Fruit fly (Drosophila melanogaster): ENCODE data around the gene Snx6.
A peak's percentile ranks its signal among the peaks of the same experiment; 100 is the strongest.

The Snx6 gene

DNA sequence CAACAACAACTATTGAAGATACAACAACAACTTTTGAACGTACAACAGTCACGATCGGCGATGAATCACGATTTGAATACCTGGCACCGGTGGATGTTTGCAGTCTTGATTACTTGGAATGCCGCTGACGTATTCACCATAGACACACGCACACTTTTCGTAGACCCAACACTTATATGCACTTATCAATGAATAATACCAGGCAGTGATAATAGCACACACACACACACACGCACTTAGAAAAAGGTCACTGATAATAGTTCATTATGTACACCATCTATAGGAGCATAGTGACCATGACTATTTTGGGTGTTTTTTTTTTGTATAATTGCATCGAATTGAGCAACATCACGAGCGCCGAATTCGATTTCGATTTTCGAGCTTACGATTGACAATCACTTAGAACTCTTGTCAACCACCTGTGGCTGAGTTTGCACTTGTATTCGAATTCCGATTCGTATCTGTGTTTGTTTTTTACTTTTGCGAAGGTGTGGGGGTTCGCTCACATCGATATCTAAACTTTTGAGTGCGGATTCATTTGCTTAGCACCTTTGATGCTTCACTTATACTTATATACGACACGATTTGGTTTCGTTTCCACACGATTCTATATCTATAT is 18.6 kb upstream of the Snx6 start:
- TF ChIP-seq h (GFP tag; optimal IDR thresholded peaks at IDR 0.05) (peak; percentile 24), dl (GFP tag; optimal IDR thresholded peaks at IDR 0.05; ENCODE audit: insufficient read depth in 1 of 2, partially characterized antibody in 2 of 2) (no peak), OdsH (GFP tag; optimal IDR thresholded peaks at IDR 0.05) (peak; percentile 27)

DNA sequence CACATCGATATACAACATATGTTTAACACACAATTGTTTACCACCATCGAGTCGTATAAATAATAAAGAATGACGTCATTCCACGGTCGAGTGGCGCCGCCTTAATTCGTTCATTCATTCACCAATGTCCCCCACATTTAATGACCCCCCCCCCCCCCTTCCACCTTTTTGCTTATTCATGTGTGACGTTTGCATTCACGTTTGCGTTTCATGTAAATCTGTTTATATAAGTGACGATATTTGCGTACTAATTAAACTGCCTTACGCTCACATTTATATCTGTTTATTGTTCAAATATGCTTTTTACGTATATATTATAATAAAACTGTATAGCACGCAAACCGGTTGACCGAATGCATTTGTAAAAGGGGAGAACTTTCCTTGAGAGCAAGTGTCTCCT is 13.0 kb upstream of the Snx6 start:
- peak; percentile 15 for TF ChIP-seq OdsH (GFP tag; optimal IDR thresholded peaks at IDR 0.05)
- peak; percentile 20 for TF ChIP-seq Hr83 (GFP tag; optimal IDR thresholded peaks at IDR 0.05; ENCODE audit: poor library complexity, severe bottlenecking)
- TF ChIP-seq Abd-B (GFP tag; optimal IDR thresholded peaks at IDR 0.05) = no peak
- TF ChIP-seq Sp1 (GFP tag; optimal IDR thresholded peaks at IDR 0.05) = peak; percentile 28
- no peak for TF ChIP-seq dsf (GFP tag; optimal IDR thresholded peaks at IDR 0.05; ENCODE audit: borderline replicate concordance)
- TF ChIP-seq ey (GFP tag; optimal IDR thresholded peaks at IDR 0.05) = no peak
- TF ChIP-seq jim (GFP tag; optimal IDR thresholded peaks at IDR 0.05) = no peak
- TF ChIP-seq CG9705 (GFP tag; optimal IDR thresholded peaks at IDR 0.05) = peak; percentile 16
- peak; percentile 27 for TF ChIP-seq Hnf4 (GFP tag; optimal IDR thresholded peaks at IDR 0.05)
- TF ChIP-seq Rel (GFP tag; optimal IDR thresholded peaks at IDR 0.05) = no peak
- peak; percentile 15 for TF ChIP-seq Rel (tag; optimal IDR thresholded peaks at IDR 0.05)
- TF ChIP-seq br (GFP tag; optimal IDR thresholded peaks at IDR 0.05) = peak; percentile 42
- TF ChIP-seq h (GFP tag; optimal IDR thresholded peaks at IDR 0.05) = peak; percentile 21
- TF ChIP-seq rgr (GFP tag; optimal IDR thresholded peaks at IDR 0.05) = peak; percentile 50

DNA sequence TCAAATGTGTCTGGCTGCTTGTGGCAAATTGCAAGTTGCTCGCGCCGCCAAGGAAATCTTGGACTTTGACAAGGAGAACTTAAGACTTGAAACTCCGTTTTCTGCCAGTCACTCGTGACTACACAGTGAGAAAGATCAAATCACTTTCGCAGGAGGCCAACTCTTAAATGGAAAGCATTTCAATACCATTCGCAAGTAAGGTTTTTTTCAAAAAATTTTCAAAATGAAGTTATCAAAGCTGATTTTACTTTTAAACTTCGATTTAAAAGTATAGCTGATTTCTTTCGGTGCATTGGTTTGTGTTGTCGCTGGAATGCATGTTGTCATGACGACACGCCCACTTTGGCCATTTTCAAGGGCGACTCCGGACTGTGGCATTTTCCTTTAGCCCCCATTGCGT is 11.8 kb upstream of the Snx6 start:
- TF ChIP-seq OdsH (GFP tag; optimal IDR thresholded peaks at IDR 0.05) = no peak
- no peak for TF ChIP-seq N (GFP tag; optimal IDR thresholded peaks at IDR 0.05)
- TF ChIP-seq foxo (GFP tag; optimal IDR thresholded peaks at IDR 0.05) = peak in 1 of 2 experiments; percentile 34
- TF ChIP-seq fru (GFP tag; optimal IDR thresholded peaks at IDR 0.05) = peak; percentile 43
- no peak for TF ChIP-seq sv (GFP tag; optimal IDR thresholded peaks at IDR 0.05)
- TF ChIP-seq tai (GFP tag; optimal IDR thresholded peaks at IDR 0.05) = no peak
- no peak for TF ChIP-seq CG9705 (GFP tag; optimal IDR thresholded peaks at IDR 0.05)
- TF ChIP-seq rgr (GFP tag; optimal IDR thresholded peaks at IDR 0.05) = peak; percentile 42
- TF ChIP-seq Vsx2 (GFP tag; optimal IDR thresholded peaks at IDR 0.05; ENCODE audit: partially characterized antibody) = no peak
- TF ChIP-seq brk (GFP tag; optimal IDR thresholded peaks at IDR 0.05) = no peak
- TF ChIP-seq Rel (GFP tag; optimal IDR thresholded peaks at IDR 0.05) = no peak
- TF ChIP-seq Rel (tag; optimal IDR thresholded peaks at IDR 0.05) = no peak
- no peak for TF ChIP-seq Myc (optimal IDR thresholded peaks at IDR 0.05)
- peak; percentile 14 for TF ChIP-seq HLH106 (tag; optimal IDR thresholded peaks at IDR 0.05)
- TF ChIP-seq Sp1 (GFP tag; optimal IDR thresholded peaks at IDR 0.05) = no peak
- TF ChIP-seq Jra (GFP tag; optimal IDR thresholded peaks at IDR 0.05) = no peak
- TF ChIP-seq usp (GFP tag; optimal IDR thresholded peaks at IDR 0.05) = no peak
- no peak for TF ChIP-seq Hr83 (GFP tag; optimal IDR thresholded peaks at IDR 0.05; ENCODE audit: poor library complexity, severe bottlenecking)
- no peak for TF ChIP-seq sage (GFP tag; optimal IDR thresholded peaks at IDR 0.05)
- no peak for TF ChIP-seq dsf (GFP tag; optimal IDR thresholded peaks at IDR 0.05; ENCODE audit: borderline replicate concordance)
- TF ChIP-seq lola (GFP tag; optimal IDR thresholded peaks at IDR 0.05) = no peak
- TF ChIP-seq CrebA (GFP tag; optimal IDR thresholded peaks at IDR 0.05; ENCODE audit: borderline replicate concordance) = no peak
- TF ChIP-seq Mio (GFP tag; optimal IDR thresholded peaks at IDR 0.05) = no peak
- no peak for TF ChIP-seq dl (GFP tag; optimal IDR thresholded peaks at IDR 0.05; ENCODE audit: insufficient read depth in 1 of 2, partially characterized antibody in 2 of 2)
- TF ChIP-seq ey (GFP tag; optimal IDR thresholded peaks at IDR 0.05) = peak; percentile 42
- no peak for TF ChIP-seq jim (GFP tag; optimal IDR thresholded peaks at IDR 0.05)
- peak; percentile 41 for TF ChIP-seq br (GFP tag; optimal IDR thresholded peaks at IDR 0.05)
- no peak for TF ChIP-seq Hr78 (GFP tag; optimal IDR thresholded peaks at IDR 0.05)
- no peak for TF ChIP-seq CG32264 (GFP tag; optimal IDR thresholded peaks at IDR 0.05)
- TF ChIP-seq Dfd (GFP tag; optimal IDR thresholded peaks at IDR 0.05) = no peak
- TF ChIP-seq Hnf4 (GFP tag; optimal IDR thresholded peaks at IDR 0.05) = peak; percentile 37
- TF ChIP-seq Dif (GFP tag; optimal IDR thresholded peaks at IDR 0.05; ENCODE audit: partially characterized antibody) = no peak
- no peak for TF ChIP-seq pan (optimal IDR thresholded peaks at IDR 0.05)
- peak; percentile 37 for TF ChIP-seq h (GFP tag; optimal IDR thresholded peaks at IDR 0.05)
- peak; percentile 3 for TF ChIP-seq psq (GFP tag; optimal IDR thresholded peaks at IDR 0.05)
- TF ChIP-seq Abd-B (GFP tag; optimal IDR thresholded peaks at IDR 0.05) = no peak
- no peak for TF ChIP-seq dmrt93B (GFP tag; optimal IDR thresholded peaks at IDR 0.05)
- no peak for TF ChIP-seq GATAd (GFP tag; optimal IDR thresholded peaks at IDR 0.05)
- no peak for TF ChIP-seq woc (GFP tag; optimal IDR thresholded peaks at IDR 0.05)

All from whole organism, wandering third instar larva.